Fruit fly (Drosophila melanogaster): ENCODE data around the gene Ubi-p63E.

- no peak for TF ChIP-seq CG1620 (GFP tag; optimal IDR thresholded peaks at IDR 0.05)
- TF ChIP-seq CG5204 (GFP tag; optimal IDR thresholded peaks at IDR 0.05): no peak
- TF ChIP-seq Crg-1 (GFP tag; optimal IDR thresholded peaks at IDR 0.05): no peak
- no peak for TF ChIP-seq CG14711 (tag; optimal IDR thresholded peaks at IDR 0.05)
- TF ChIP-seq tj (GFP tag; optimal IDR thresholded peaks at IDR 0.05): no peak
Observed at dm6 chr3L:3856004-3856403, 47.0 kb downstream of the Ubi-p63E start.
